Worm (Caenorhabditis elegans) whole organism, young adult: ENCODE results near the gene nex-1.
A peak's percentile ranks its signal among the peaks of the same experiment; 100 is the strongest.

Source experiments
- D2030.7 ChIP-seq: fragments of 200-800 bp; sonication (Bioruptor generic); IDR thresholded peaks from 2 replicates; pipeline ENCODE4 v1.3.6; 2022; ENCODE audit warnings: missing genetic modification reagents, missing genetic modification characterization, missing compliant biosample characterization
- F23B12.7 ChIP-seq: sonication (generic microtip); optimal IDR thresholded peaks from 2 replicates; lab custom pipeline; 2017; ENCODE audit warnings: missing genetic modification characterization, mild to moderate bottlenecking, missing compliant biosample characterization, antibody characterized with exemption, moderate library complexity; ENCODE audit not compliant: insufficient read depth
- F52B5.7 ChIP-seq: sonication (generic microtip); optimal IDR thresholded peaks from 2 replicates; lab custom pipeline; 2016; ENCODE audit warnings: mild to moderate bottlenecking, missing genetic modification characterization, missing compliant biosample characterization
- F57C9.4 ChIP-seq: sonication (generic microtip); optimal IDR thresholded peaks from 2 replicates; lab custom pipeline; 2017; ENCODE audit warnings: mild to moderate bottlenecking, missing genetic modification characterization, missing compliant biosample characterization
- K11D2.4 ChIP-seq: fragments of 200-800 bp; sonication (Bioruptor generic); IDR thresholded peaks from 2 replicates; pipeline ENCODE4 v1.3.6; 2022; ENCODE audit warnings: missing genetic modification reagents, missing genetic modification characterization, missing compliant biosample characterization
- Y56A3A.18 ChIP-seq: fragments of 200-800 bp; sonication (Bioruptor generic); IDR thresholded peaks from 2 replicates; pipeline ENCODE4 v1.3.6; 2022; ENCODE audit warnings: missing genetic modification reagents, missing genetic modification characterization, missing compliant biosample characterization
- Y67H2A.10 ChIP-seq: fragments of 200-800 bp; sonication (Bioruptor generic); conservative IDR thresholded peaks from 2 replicates; pipeline ENCODE4 v1.3.6; 2022; ENCODE audit warnings: missing genetic modification reagents, missing genetic modification characterization, missing compliant biosample characterization
- Y79H2A.3 ChIP-seq: fragments of 200-800 bp; sonication (Bioruptor generic); conservative IDR thresholded peaks from 2 replicates; pipeline ENCODE4 v1.3.6; 2022; ENCODE audit warnings: missing genetic modification reagents, missing genetic modification characterization, missing compliant biosample characterization
- Y95B8A.8 ChIP-seq: fragments of 200-800 bp; sonication (Bioruptor generic); IDR thresholded peaks from 2 replicates; pipeline ENCODE4 v1.3.6; 2022; ENCODE audit warnings: missing genetic modification reagents, missing genetic modification characterization, missing compliant biosample characterization
- ZK185.1 ChIP-seq: sonication (generic microtip); optimal IDR thresholded peaks from 2 replicates; lab custom pipeline; 2016; ENCODE audit warnings: mild to moderate bottlenecking, missing genetic modification characterization, missing compliant biosample characterization; ENCODE audit not compliant: poor library complexity, severe bottlenecking
- atf-7 ChIP-seq: sonication (generic microtip); optimal IDR thresholded peaks from 2 replicates; lab custom pipeline; 2017; ENCODE audit warnings: mild to moderate bottlenecking, missing genetic modification characterization, missing compliant biosample characterization
- cebp-2 ChIP-seq: fragments of 200-800 bp; sonication (Bioruptor generic); IDR thresholded peaks from 2 replicates; pipeline ENCODE4 v1.3.6; 2022; ENCODE audit warnings: missing genetic modification characterization, missing compliant biosample characterization
- dpl-1 ChIP-seq: fragments of 150-350 bp; optimal IDR thresholded peaks from 2 replicates; lab custom pipeline; 2014; ENCODE audit warnings: missing biosample characterization, missing genetic modification reagents, missing genetic modification characterization
- egl-18 ChIP-seq: fragments of 200-800 bp; sonication (Bioruptor generic); IDR thresholded peaks from 2 replicates; pipeline ENCODE4 v1.3.6; 2022; ENCODE audit warnings: missing genetic modification reagents, missing genetic modification characterization, missing compliant biosample characterization
- ets-4 ChIP-seq: fragments of 200-800 bp; sonication (Bioruptor generic); optimal IDR thresholded peaks from 2 replicates; lab custom pipeline; 2018; ENCODE audit warnings: mild to moderate bottlenecking, missing genetic modification characterization, missing compliant biosample characterization
- gei-17 ChIP-seq: fragments of 200-800 bp; sonication (Bioruptor generic); optimal IDR thresholded peaks from 2 replicates; lab custom pipeline; 2018; ENCODE audit warnings: mild to moderate bottlenecking, missing genetic modification characterization, missing compliant biosample characterization
- him-1 ChIP-seq: sonication (generic microtip); optimal IDR thresholded peaks from 2 replicates; lab custom pipeline; 2016; ENCODE audit warnings: missing genotype, missing genetic modification reagents, missing genetic modification characterization, missing compliant biosample characterization
- hmg-1.2 ChIP-seq: fragments of 200-800 bp; sonication (Bioruptor generic); IDR thresholded peaks from 2 replicates; pipeline ENCODE4 v1.3.6; 2022; ENCODE audit warnings: missing genetic modification reagents, missing genetic modification characterization, missing compliant biosample characterization
- lag-1 ChIP-seq: fragments of 200-800 bp; sonication (Bioruptor generic); IDR thresholded peaks from 2 replicates; pipeline ENCODE4 v1.3.6; 2022; ENCODE audit warnings: missing genetic modification reagents, missing genetic modification characterization, missing compliant biosample characterization
- lin-35 ChIP-seq, 3 experiments: fragments of 150-350 bp in 2 of 3; sonication (generic microtip) in 1 of 3; optimal IDR thresholded peaks; 2 replicates each; lab custom pipeline; 2014 to 2018; ENCODE audit warnings: missing biosample characterization in 3 of 3, missing genetic modification characterization in 3 of 3, missing genetic modification reagents in 3 of 3
- lsl-1 ChIP-seq: fragments of 200-800 bp; sonication (Bioruptor generic); optimal IDR thresholded peaks from 2 replicates; lab custom pipeline; 2018; ENCODE audit warnings: mild to moderate bottlenecking, missing genetic modification characterization, moderate library complexity, missing compliant biosample characterization
- madf-6 ChIP-seq: fragments of 200-800 bp; sonication (Bioruptor generic); IDR thresholded peaks from 2 replicates; pipeline ENCODE4 v1.3.6; 2022; ENCODE audit warnings: missing genetic modification reagents, missing genetic modification characterization, missing compliant biosample characterization
- madf-8 ChIP-seq: fragments of 200-800 bp; sonication (Bioruptor generic); conservative IDR thresholded peaks from 2 replicates; pipeline ENCODE4 v1.3.6; 2022; ENCODE audit warnings: missing genetic modification reagents, missing genetic modification characterization, missing compliant biosample characterization
- mcd-1 ChIP-seq: fragments of 200-800 bp; sonication (Bioruptor generic); IDR thresholded peaks from 2 replicates; pipeline ENCODE4 v1.3.6; 2022; ENCODE audit warnings: missing genetic modification reagents, missing genetic modification characterization, missing compliant biosample characterization
- mes-4 ChIP-seq: sonication (generic microtip); optimal IDR thresholded peaks from 2 replicates; lab custom pipeline; 2016; ENCODE audit warnings: missing genotype, missing genetic modification characterization, missing compliant biosample characterization
- nhr-27 ChIP-seq: fragments of 200-800 bp; sonication (Bioruptor generic); optimal IDR thresholded peaks from 2 replicates; lab custom pipeline; 2018; ENCODE audit warnings: mild to moderate bottlenecking, missing genetic modification characterization, moderate library complexity, missing compliant biosample characterization
- nhr-80 ChIP-seq: sonication (generic microtip); optimal IDR thresholded peaks from 2 replicates; lab custom pipeline; 2016; ENCODE audit warnings: missing genetic modification characterization, missing compliant biosample characterization
- pha-4 ChIP-seq: fragments of 150-350 bp; sonication (generic microtip); optimal IDR thresholded peaks from 2 replicates; lab custom pipeline; 2014; ENCODE audit warnings: missing biosample characterization, missing genetic modification reagents, missing genetic modification characterization
- rcor-1 ChIP-seq: fragments of 200-800 bp; sonication (Bioruptor generic); IDR thresholded peaks from 2 replicates; pipeline ENCODE4 v1.3.6; 2022; ENCODE audit warnings: missing genetic modification reagents, missing genetic modification characterization, missing compliant biosample characterization
- repo-1 ChIP-seq: sonication (generic microtip); optimal IDR thresholded peaks from 2 replicates; lab custom pipeline; 2017; ENCODE audit warnings: mild to moderate bottlenecking, missing genetic modification characterization, missing compliant biosample characterization
- sdz-38 ChIP-seq: sonication (generic microtip); optimal IDR thresholded peaks from 2 replicates; lab custom pipeline; 2016; ENCODE audit warnings: missing genotype, missing genetic modification characterization, missing compliant biosample characterization
- snpc-1.3 ChIP-seq: sonication (generic microtip); optimal IDR thresholded peaks from 2 replicates; lab custom pipeline; 2017; ENCODE audit warnings: missing genetic modification characterization, mild to moderate bottlenecking, missing compliant biosample characterization, antibody characterized with exemption, moderate library complexity, missing genotype, missing genetic modification reagents; ENCODE audit not compliant: insufficient read depth
- snpc-3.4 ChIP-seq: sonication (generic microtip); optimal IDR thresholded peaks from 2 replicates; lab custom pipeline; 2017; ENCODE audit warnings: missing genetic modification characterization, mild to moderate bottlenecking, missing compliant biosample characterization, antibody characterized with exemption, moderate library complexity, missing genotype, missing genetic modification reagents
- sptf-2 ChIP-seq: fragments of 200-800 bp; sonication (Bioruptor generic); optimal IDR thresholded peaks from 2 replicates; lab custom pipeline; 2018; ENCODE audit warnings: mild to moderate bottlenecking, missing genetic modification characterization, missing compliant biosample characterization
- tbp1 ChIP-seq: fragments of 200-800 bp; sonication (Bioruptor generic); optimal IDR thresholded peaks from 2 replicates; lab custom pipeline; 2018; ENCODE audit warnings: mild to moderate bottlenecking, missing genetic modification characterization, missing compliant biosample characterization
- xnd-1 ChIP-seq: sonication (generic microtip); optimal IDR thresholded peaks from 2 replicates; lab custom pipeline; 2016; ENCODE audit warnings: missing genotype, missing genetic modification reagents, missing genetic modification characterization, missing compliant biosample characterization
- zim-3 ChIP-seq: sonication (generic microtip); optimal IDR thresholded peaks from 2 replicates; lab custom pipeline; 2017; ENCODE audit warnings: mild to moderate bottlenecking, missing genetic modification characterization, moderate library complexity, missing compliant biosample characterization
- ztf-28 ChIP-seq: fragments of 200-800 bp; sonication (Bioruptor generic); IDR thresholded peaks from 2 replicates; pipeline ENCODE4 v1.3.6; 2022; ENCODE audit warnings: missing genetic modification reagents, missing genetic modification characterization, missing compliant biosample characterization
- ztf-3 ChIP-seq: fragments of 200-800 bp; sonication (Bioruptor generic); optimal IDR thresholded peaks from 2 replicates; lab custom pipeline; 2018; ENCODE audit warnings: mild to moderate bottlenecking, missing genetic modification characterization, missing compliant biosample characterization

nex-1 gene

DNA sequence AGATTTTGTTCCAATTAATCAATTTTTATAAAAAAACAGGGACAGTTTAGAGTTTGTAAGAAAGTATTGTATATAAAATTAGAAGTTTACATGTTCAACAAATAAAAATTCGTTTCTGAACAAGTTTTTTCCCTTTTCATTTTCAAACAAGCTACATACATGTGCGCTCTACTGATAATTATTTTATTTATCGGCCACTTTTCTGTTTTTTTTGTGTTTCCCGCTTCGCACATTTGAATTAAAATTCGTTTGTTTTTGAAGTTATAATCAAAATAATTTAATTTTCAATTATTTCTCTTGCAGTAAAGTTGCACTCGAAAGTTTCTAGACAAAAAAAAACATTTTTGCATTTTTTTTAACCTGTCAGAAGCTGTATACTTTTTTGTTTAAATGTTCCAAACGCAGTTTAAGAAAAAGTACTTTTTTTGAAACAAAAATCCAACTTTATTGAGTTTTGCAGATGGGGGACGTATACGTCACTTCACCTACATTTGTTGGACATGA, 34.7 kb upstream of the nex-1 start, which contains the start of gene hira-1 (continued):
- TF ChIP-seq Y67H2A.10 (GFP tag; lab: Robert Waterston, UW), result no peak

DNA sequence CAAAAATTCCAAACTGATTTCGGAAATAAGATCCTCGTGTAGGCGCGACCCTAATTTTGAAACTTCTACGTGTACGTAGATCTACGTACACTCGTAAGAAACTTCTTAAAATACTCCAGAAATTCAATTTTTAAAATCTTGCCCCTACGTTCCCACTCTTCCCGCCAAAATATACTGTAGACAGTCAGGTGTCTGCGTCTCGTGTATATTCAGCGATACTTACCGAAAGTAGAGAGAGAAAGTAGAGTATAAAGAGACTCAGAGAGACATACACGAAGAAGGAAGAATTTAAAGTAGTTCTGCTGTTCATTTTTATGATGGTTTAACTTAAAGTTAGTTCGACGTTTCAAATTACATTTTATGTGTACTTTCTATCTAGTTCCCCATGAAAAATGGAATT, 32.2 kb upstream of the nex-1 start:
- peak; percentile 20; the same call in 1 of the 2 replicates for TF ChIP-seq hmg-1.2 (GFP tag; lab: Robert Waterston, UW)
- no peak for TF ChIP-seq gei-17
- TF ChIP-seq nhr-27 (tag; lab: Kevin White, UChicago), result no peak
- TF ChIP-seq Y56A3A.18 (GFP tag; lab: Robert Waterston, UW), result no peak
- TF ChIP-seq snpc-3.4 (tag; lab: Kevin White, UChicago), result no peak
- no peak for TF ChIP-seq F52B5.7
- TF ChIP-seq dpl-1 (GFP tag; lab: Kevin White, UChicago), result no peak
- TF ChIP-seq, all 124 proteins: peak for 1

DNA sequence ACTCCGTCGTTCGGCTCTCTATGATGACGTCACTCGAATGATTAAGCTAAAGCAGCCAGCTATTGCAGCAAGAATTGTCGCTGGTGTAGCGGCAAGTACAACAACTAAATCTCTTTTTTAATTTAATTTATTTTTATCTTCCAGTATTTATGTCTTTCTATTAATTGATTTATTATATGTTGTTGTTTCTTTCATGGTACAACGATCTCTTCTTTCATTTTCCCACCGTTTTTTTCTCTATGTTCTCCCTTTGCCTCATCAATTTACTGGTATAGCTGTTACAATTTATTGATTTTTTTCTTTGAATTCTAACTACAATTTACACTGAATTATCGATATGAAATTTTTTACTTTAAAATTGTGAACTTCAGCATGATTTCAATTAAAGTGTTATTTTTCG, 29.7 kb upstream of the nex-1 start, which contains the start of gene moc-6:
TSS of gene moc-6 (plus strand) at position 301 of the 400 bp plus-strand sequence.
- TF ChIP-seq cebp-2 (GFP tag; lab: Robert Waterston, UW) (no peak), K11D2.4 (GFP tag; lab: Robert Waterston, UW) (no peak), ets-4 (GFP tag; lab: Kevin White, UChicago) (no peak), lsl-1 (GFP tag; lab: Kevin White, UChicago) (no peak), gei-17 (no peak), xnd-1 (tag; lab: Kevin White, UChicago) (no peak), snpc-1.3 (no peak), Y56A3A.18 (GFP tag; lab: Robert Waterston, UW) (no peak), madf-8 (GFP tag; lab: Robert Waterston, UW) (no peak), tbp1 (GFP tag; lab: Kevin White, UChicago) (no peak), him-1 (tag; lab: Kevin White, UChicago) (no peak), atf-7 (no peak), nhr-80 (tag; lab: Kevin White, UChicago) (no peak), nhr-27 (tag; lab: Kevin White, UChicago) (no peak), egl-18 (GFP tag; lab: Robert Waterston, UW) (no peak), ZK185.1 (tag; lab: Kevin White, UChicago) (no peak)

DNA sequence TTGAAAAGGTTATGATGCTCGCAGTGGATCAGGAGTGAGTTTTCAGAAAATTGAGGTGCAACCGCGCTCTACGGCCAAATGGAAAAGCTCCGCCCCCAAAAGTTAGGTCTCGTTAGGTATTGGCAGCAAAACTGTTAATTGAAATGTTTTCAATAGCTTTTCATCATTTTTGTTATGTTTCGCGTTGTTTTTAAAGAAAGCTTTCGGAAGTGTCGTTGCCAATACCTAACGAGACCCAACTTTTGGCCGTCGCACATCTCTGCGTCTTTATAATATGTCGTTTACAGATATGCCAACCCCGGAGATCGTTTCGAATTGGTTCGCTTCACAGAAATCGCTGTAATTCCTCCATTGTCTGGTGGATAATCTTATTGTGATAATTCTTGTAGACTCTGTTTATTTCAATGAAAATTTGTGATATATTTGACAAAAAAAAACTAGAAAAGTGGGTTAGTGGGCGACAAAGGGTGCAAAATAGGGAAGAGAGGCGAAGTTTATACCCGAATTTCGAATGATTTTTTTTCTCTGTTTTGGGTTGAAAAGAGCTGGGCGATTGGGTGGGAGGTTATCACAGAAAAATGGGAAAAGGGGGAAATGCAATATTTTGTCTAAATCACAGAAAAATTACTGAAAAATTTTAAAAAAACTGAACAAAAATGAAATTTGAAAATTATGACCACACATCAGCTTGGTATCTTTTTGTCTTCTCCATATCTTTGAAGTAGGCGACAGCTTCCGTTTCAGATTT, 28.9 kb upstream of the nex-1 start:
- TF ChIP-seq pha-4 (tag; lab: Kevin White, UChicago), result no peak
- no peak for TF ChIP-seq sptf-2 (GFP tag; lab: Kevin White, UChicago)
- no peak for TF ChIP-seq Y67H2A.10 (GFP tag; lab: Robert Waterston, UW)
- peak; percentile 11 for TF ChIP-seq gei-17
- TF ChIP-seq madf-8 (GFP tag; lab: Robert Waterston, UW), result no peak; the same call in 1 of the 2 replicates
- no peak for TF ChIP-seq xnd-1 (tag; lab: Kevin White, UChicago)
- TF ChIP-seq lin-35 (GFP tag; optimal IDR thresholded peaks at IDR 0.05; lab: Kevin White, UChicago), result no peak
- TF ChIP-seq lsl-1 (GFP tag; lab: Kevin White, UChicago), result no peak
- no peak for TF ChIP-seq madf-6 (GFP tag; lab: Robert Waterston, UW)
- TF ChIP-seq Y95B8A.8 (GFP tag; lab: Robert Waterston, UW), result 0 out of 2 replicates have a peak, but pooled peaks have one; percentile 20
- no peak; the same call in 1 of the 2 replicates for TF ChIP-seq Y79H2A.3 (GFP tag; lab: Robert Waterston, UW)
- TF ChIP-seq D2030.7 (GFP tag; lab: Robert Waterston, UW), result no peak
- no peak for TF ChIP-seq ztf-3 (GFP tag; lab: Kevin White, UChicago)
- no peak for TF ChIP-seq ztf-28
- peak; percentile 75 for TF ChIP-seq mcd-1
- TF ChIP-seq snpc-3.4 (tag; lab: Kevin White, UChicago), result no peak
- no peak for TF ChIP-seq mes-4
- no peak for TF ChIP-seq F57C9.4 (tag; lab: Kevin White, UChicago)
- no peak for TF ChIP-seq sdz-38
- TF ChIP-seq rcor-1, result no peak
- peak; percentile 18 for TF ChIP-seq F23B12.7
- peak; percentile 8 for TF ChIP-seq tbp1 (GFP tag; lab: Kevin White, UChicago)
- TF ChIP-seq lag-1 (GFP tag; lab: Robert Waterston, UW), result no peak
- TF ChIP-seq zim-3 (tag; lab: Kevin White, UChicago), result peak; percentile 11
- peak; percentile 11 for TF ChIP-seq F52B5.7
- peak; percentile 91 for TF ChIP-seq repo-1 (tag; lab: Kevin White, UChicago)
